Worm (Caenorhabditis elegans): Measurements from ENCODE around the gene T07G12.5.

DNA sequence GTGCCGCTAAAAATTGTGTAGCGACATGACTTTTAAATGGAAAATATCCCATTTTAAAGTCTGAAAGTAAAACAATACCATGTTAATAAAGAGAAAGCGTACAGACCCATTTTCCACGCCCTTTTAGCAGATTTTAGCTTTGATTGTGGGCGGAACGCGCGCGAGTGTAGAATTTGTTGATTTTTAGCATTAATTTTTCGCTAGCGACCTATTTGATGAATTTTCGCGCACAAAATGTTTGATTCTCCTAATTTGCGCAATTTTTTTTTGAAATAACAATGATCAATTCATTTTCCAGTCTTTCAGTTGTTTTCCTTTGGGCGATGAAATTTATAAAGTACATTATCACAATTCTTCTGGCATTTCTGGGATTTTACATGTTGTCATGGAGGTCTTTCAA lies 11.3 kb downstream of the T07G12.5 start, which contains the start of gene T07G12.3:
- TF ChIP-seq pha-4 (tag; optimal IDR thresholded peaks at IDR 0.05) (no peak), sptf-1 (tag; optimal IDR thresholded peaks at IDR 0.05) (no peak), unc-62 (GFP tag; optimal IDR thresholded peaks at IDR 0.05) (no peak), mep-1 (tag; optimal IDR thresholded peaks at IDR 0.05) (no peak), nhr-12 (tag; optimal IDR thresholded peaks at IDR 0.05) (no peak)
